Fruit fly (Drosophila melanogaster) whole organism, pupa: ENCODE results near the gene CG17010.

ENCODE experiments used
- CG10348 ChIP-seq: fragments of 200-800 bp; sonication (Bioruptor generic); IDR thresholded peaks from 2 replicates; pipeline ENCODE4 v1.3.6; 2022; ENCODE audit warnings: missing biosample characterization, missing genetic modification characterization
- CG12605 ChIP-seq: fragments of 200-800 bp; sonication (Bioruptor generic); IDR thresholded peaks from 2 replicates; pipeline ENCODE4 v1.3.6; 2022; ENCODE audit warnings: missing biosample characterization, missing genetic modification characterization
- CG13204 ChIP-seq: fragments of 200-800 bp; sonication (Bioruptor generic); optimal IDR thresholded peaks from 2 replicates; lab custom pipeline; 2018; ENCODE audit warnings: missing biosample characterization, mild to moderate bottlenecking, missing genetic modification characterization, moderate library complexity
- CG14655 ChIP-seq: fragments of 200-800 bp; sonication (Bioruptor generic); optimal IDR thresholded peaks from 3 replicates; lab custom pipeline; 2017; ENCODE audit warnings: mild to moderate bottlenecking, missing biosample characterization, missing genetic modification reagents, missing genetic modification characterization
- CG15710 ChIP-seq: fragments of 200-800 bp; sonication (Bioruptor generic); optimal IDR thresholded peaks from 2 replicates; lab custom pipeline; 2018; ENCODE audit warnings: missing biosample characterization, mild to moderate bottlenecking, missing genetic modification characterization, moderate library complexity
- CG17806 ChIP-seq: fragments of 200-800 bp; sonication (Bioruptor generic); optimal IDR thresholded peaks from 2 replicates; lab custom pipeline; 2018; ENCODE audit warnings: missing biosample characterization, mild to moderate bottlenecking, missing genetic modification characterization, moderate library complexity
- CG32121 ChIP-seq: fragments of 200-800 bp; sonication (Bioruptor generic); IDR thresholded peaks from 2 replicates; pipeline ENCODE4 v1.3.6; 2022; ENCODE audit warnings: missing biosample characterization, missing genetic modification characterization
- CG34367 ChIP-seq: fragments of 200-800 bp; sonication (Bioruptor generic); optimal IDR thresholded peaks from 2 replicates; lab custom pipeline; 2018; ENCODE audit warnings: missing biosample characterization, mild to moderate bottlenecking, missing genetic modification characterization
- CG4496 ChIP-seq: fragments of 200-800 bp; sonication (Bioruptor generic); IDR thresholded peaks from 3 replicates; pipeline ENCODE4 v1.3.6; 2022; ENCODE audit warnings: missing biosample characterization, missing genetic modification characterization
- CG8159 ChIP-seq: fragments of 200-800 bp; sonication (Bioruptor generic); optimal IDR thresholded peaks from 3 replicates; lab custom pipeline; 2018; ENCODE audit warnings: missing biosample characterization, mild to moderate bottlenecking, missing genetic modification characterization, moderate library complexity
- CG8301 ChIP-seq: fragments of 200-800 bp; sonication (Bioruptor generic); optimal IDR thresholded peaks from 2 replicates; lab custom pipeline; 2018; ENCODE audit warnings: missing biosample characterization, mild to moderate bottlenecking, missing genetic modification characterization
- CG9948 ChIP-seq: fragments of 200-800 bp; sonication (Bioruptor generic); optimal IDR thresholded peaks from 2 replicates; lab custom pipeline; 2018; ENCODE audit warnings: missing biosample characterization, mild to moderate bottlenecking, missing genetic modification characterization, moderate library complexity
- D1 ChIP-seq: fragments of 200-800 bp; sonication (Bioruptor generic); optimal IDR thresholded peaks from 2 replicates; lab custom pipeline; 2018; ENCODE audit warnings: missing biosample characterization, mild to moderate bottlenecking, missing genetic modification characterization, moderate library complexity
- EcR ChIP-seq: fragments of 200-800 bp; sonication (Bioruptor generic); optimal IDR thresholded peaks from 3 replicates; lab custom pipeline; 2019; ENCODE audit warnings: missing biosample characterization, missing genetic modification characterization, mild to moderate bottlenecking, moderate library complexity, missing genetic modification reagents
- Ets98B ChIP-seq: fragments of 200-800 bp; sonication (Bioruptor generic); IDR thresholded peaks from 2 replicates; pipeline ENCODE4 v1.3.6; 2022; ENCODE audit warnings: missing biosample characterization, missing genetic modification characterization
- Pif1A ChIP-seq: fragments of 200-800 bp; sonication (Bioruptor generic); optimal IDR thresholded peaks from 3 replicates; lab custom pipeline; 2016; ENCODE audit warnings: missing biosample characterization, missing genetic modification characterization
- Pif1B ChIP-seq: fragments of 200-800 bp; sonication (Bioruptor generic); optimal IDR thresholded peaks from 3 replicates; lab custom pipeline; 2016; ENCODE audit warnings: missing biosample characterization, missing genetic modification characterization
- Snoo ChIP-seq: fragments of 200-800 bp; sonication (Bioruptor generic); optimal IDR thresholded peaks from 3 replicates; lab custom pipeline; 2017; ENCODE audit warnings: missing biosample characterization, mild to moderate bottlenecking, missing genetic modification characterization, inconsistent platforms
- fd96Ca ChIP-seq: fragments of 200-800 bp; sonication (Bioruptor generic); IDR thresholded peaks from 3 replicates; pipeline ENCODE4 v1.3.6; 2022; ENCODE audit warnings: missing biosample characterization, missing genetic modification characterization
- gl ChIP-seq: fragments of 200-800 bp; sonication (Bioruptor generic); optimal IDR thresholded peaks from 2 replicates; lab custom pipeline; 2018; ENCODE audit warnings: missing biosample characterization, mild to moderate bottlenecking, missing genetic modification characterization
- rn ChIP-seq: fragments of 200-800 bp; sonication (Bioruptor generic); IDR thresholded peaks from 2 replicates; pipeline ENCODE4 v1.3.6; 2022; ENCODE audit warnings: missing biosample characterization, missing genetic modification characterization

CG17010 gene

DNA sequence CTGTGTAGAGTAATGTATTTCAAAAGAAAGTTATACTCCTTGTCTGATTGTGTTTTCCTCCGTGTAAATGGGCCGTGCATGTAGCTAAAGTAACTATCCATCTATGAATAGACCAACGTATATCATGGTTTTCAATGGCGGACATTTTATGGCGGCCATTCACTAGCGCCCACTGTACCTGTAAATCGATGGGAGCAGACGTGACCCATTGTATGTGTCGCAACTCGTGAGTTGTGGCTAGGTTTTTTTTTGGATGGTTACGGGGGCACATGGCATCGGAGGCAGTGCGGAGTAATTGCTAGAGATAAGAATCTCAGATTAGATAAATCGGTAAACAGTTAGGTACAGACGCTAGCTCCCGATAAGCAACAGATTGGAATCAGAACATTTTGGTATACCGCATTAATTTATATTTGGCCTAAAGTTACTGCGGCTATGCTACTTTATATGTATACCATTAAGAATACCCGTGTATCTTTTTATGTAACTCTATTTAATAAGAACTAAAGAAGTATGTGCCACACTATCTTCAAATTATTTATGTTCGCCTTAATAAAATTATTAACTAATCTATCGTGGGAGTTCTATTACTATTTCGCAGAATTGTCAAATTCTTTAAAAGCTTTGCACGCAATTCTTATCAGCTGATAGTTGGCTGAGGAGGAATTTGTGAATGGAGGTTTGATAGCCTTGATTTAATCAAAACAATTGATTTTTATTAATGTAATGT is 9.9 kb upstream of the CG17010 start:
- TF ChIP-seq CG8301 (tag; lab: Kevin White, UChicago): no peak
- TF ChIP-seq gl (tag; lab: Kevin White, UChicago): no peak
- TF ChIP-seq Pif1B: no peak
- TF ChIP-seq EcR (GFP tag; lab: Kevin White, UChicago): no peak
- TF ChIP-seq CG9948: no peak
- no peak for TF ChIP-seq fd96Ca (GFP tag; lab: Robert Waterston, UW)
- no peak for TF ChIP-seq CG14655 (GFP tag; lab: Kevin White, UChicago)
- TF ChIP-seq Pif1A (GFP tag; lab: Kevin White, UChicago): no peak
- no peak for TF ChIP-seq rn (GFP tag; lab: Robert Waterston, UW)
- TF ChIP-seq CG10348 (GFP tag; lab: Robert Waterston, UW): no peak
- no peak for TF ChIP-seq CG12605 (GFP tag; lab: Robert Waterston, UW)
- no peak for TF ChIP-seq CG4496
- TF ChIP-seq CG15710 (tag; lab: Kevin White, UChicago): no peak
- no peak for TF ChIP-seq D1 (tag; lab: Kevin White, UChicago)
- TF ChIP-seq CG34367 (tag; lab: Kevin White, UChicago): no peak

DNA sequence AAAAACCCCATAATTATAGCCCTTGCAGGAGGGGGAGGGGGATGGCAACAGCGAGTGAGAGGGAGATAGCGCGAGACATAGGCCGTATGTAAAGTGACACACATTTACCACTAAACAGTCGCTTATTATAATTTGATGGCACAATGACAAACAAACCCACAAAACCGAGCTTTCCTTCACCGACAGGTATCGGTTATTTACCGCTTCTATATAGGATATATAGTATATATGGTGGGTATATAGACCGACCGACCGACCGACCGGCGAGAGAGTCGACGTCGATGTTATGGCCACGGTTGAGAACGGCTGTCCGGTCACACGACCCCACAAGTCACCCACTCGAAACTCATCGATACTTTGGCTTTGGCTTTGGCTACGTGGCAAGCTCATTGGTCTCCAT is 9.2 kb upstream of the CG17010 start:
- TF ChIP-seq Ets98B (no peak), CG32121 (no peak), gl (tag; lab: Kevin White, UChicago) (no peak), Pif1B (no peak), CG4496 (no peak), Pif1A (GFP tag; lab: Kevin White, UChicago) (no peak), rn (GFP tag; lab: Robert Waterston, UW) (no peak), D1 (tag; lab: Kevin White, UChicago) (no peak), CG17806 (no peak), fd96Ca (GFP tag; lab: Robert Waterston, UW) (no peak), CG10348 (GFP tag; lab: Robert Waterston, UW) (no peak)

DNA sequence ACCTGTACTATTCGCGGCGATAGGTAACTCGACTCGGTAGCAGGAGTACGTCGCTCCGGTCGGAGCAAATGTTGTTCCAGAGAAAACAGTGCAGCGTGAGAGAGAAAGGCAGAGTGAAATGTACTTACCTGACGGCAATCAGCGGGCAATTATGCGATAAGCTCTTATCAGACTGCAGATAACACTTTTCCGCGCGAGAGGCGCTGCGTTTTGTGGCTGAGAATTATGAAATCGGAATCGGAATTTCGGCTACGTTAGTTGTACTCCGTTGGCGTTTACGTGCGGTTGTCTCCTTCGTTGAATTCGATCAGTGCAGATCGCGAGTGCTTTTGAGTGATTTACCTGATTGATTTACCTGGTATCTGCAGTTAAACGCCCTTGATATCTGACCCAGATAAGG is 8.4 kb upstream of the CG17010 start:
- TF ChIP-seq CG34367 (tag; lab: Kevin White, UChicago) (no peak), EcR (GFP tag; lab: Kevin White, UChicago) (peak; percentile 11), D1 (tag; lab: Kevin White, UChicago) (no peak), rn (GFP tag; lab: Robert Waterston, UW) (no peak)

DNA sequence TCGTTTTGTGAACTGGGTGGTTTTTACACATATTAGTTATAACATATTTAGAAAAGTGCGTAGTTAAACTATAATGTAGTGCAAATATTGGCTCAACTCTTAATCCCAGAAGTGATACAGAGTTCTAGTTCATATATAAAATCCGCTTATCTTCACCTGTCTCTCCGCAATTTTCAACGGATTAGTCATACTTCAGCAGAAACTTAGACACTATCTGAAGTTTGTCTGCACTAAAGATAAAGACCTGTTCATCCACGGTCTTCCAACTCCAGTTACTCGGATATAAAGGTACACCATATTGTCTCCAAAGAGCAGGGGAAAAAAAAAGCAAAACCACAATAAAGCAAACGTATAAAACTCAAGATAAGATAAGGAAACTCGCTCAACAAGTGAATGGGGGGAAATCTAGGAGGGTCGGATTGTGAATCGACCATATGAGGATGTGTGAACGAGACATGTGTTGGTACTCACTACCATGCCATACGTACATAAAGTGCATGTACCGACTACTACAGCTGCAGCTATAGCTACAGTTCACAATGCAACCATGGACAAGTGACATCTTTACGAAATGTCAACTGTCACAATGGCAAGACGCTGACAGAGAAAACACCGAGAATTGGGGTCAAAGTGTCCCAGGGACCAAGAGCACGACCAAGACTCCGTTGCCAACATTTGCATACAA is 7.7 kb upstream of the CG17010 start:
- TF ChIP-seq Pif1A (GFP tag; lab: Kevin White, UChicago) (no peak), CG9948 (no peak), CG4496 (no peak)

dm6 chr2L:12350880-12351279 is 5.4 kb upstream of the CG17010 start:
- TF ChIP-seq CG10348 (GFP tag; lab: Robert Waterston, UW): no peak
- TF ChIP-seq D1 (tag; lab: Kevin White, UChicago): no peak
- peak; percentile 5 for TF ChIP-seq CG14655 (GFP tag; lab: Kevin White, UChicago)
- no peak for TF ChIP-seq CG8301 (tag; lab: Kevin White, UChicago)
- TF ChIP-seq Pif1A (GFP tag; lab: Kevin White, UChicago): no peak
- TF ChIP-seq EcR (GFP tag; lab: Kevin White, UChicago): no peak
- TF ChIP-seq CG32121: no peak
- TF ChIP-seq Pif1B: no peak
- TF ChIP-seq CG34367 (tag; lab: Kevin White, UChicago): no peak
- peak; percentile 34; the same call in 1 of the 3 replicates for TF ChIP-seq fd96Ca (GFP tag; lab: Robert Waterston, UW)
- TF ChIP-seq CG15710 (tag; lab: Kevin White, UChicago): no peak
- no peak for TF ChIP-seq Ets98B
- TF ChIP-seq gl (tag; lab: Kevin White, UChicago): no peak
- TF ChIP-seq CG4496: peak; percentile 72; the same call in 2 of the 3 replicates
- no peak for TF ChIP-seq Snoo (tag; lab: Kevin White, UChicago)
- TF ChIP-seq CG8159: no peak
- no peak for TF ChIP-seq CG17806
- TF ChIP-seq CG13204 (GFP tag; lab: Kevin White, UChicago): no peak
- no peak for TF ChIP-seq rn (GFP tag; lab: Robert Waterston, UW)
- no peak for TF ChIP-seq CG9948
- no peak for TF ChIP-seq CG12605 (GFP tag; lab: Robert Waterston, UW)

dm6 chr2L:12351969-12352368 is 4.3 kb upstream of the CG17010 start:
- no peak for TF ChIP-seq Snoo (tag; lab: Kevin White, UChicago)
- TF ChIP-seq CG8159: no peak
- TF ChIP-seq CG12605 (GFP tag; lab: Robert Waterston, UW): no peak
- no peak for TF ChIP-seq CG9948
- no peak for TF ChIP-seq CG4496
- TF ChIP-seq CG8301 (tag; lab: Kevin White, UChicago): no peak
- no peak for TF ChIP-seq Pif1A (GFP tag; lab: Kevin White, UChicago)
- no peak for TF ChIP-seq CG32121
- no peak for TF ChIP-seq Pif1B
- no peak for TF ChIP-seq gl (tag; lab: Kevin White, UChicago)
- no peak for TF ChIP-seq CG13204 (GFP tag; lab: Kevin White, UChicago)
- TF ChIP-seq CG15710 (tag; lab: Kevin White, UChicago): no peak
- TF ChIP-seq D1 (tag; lab: Kevin White, UChicago): no peak
- no peak for TF ChIP-seq CG10348 (GFP tag; lab: Robert Waterston, UW)
- no peak for TF ChIP-seq CG14655 (GFP tag; lab: Kevin White, UChicago)
